Worm (Caenorhabditis elegans) whole organism, young adult: ENCODE data around the gene C25A8.1.

Experiments used
- C06A6.2 ChIP-seq: fragments of 200-800 bp; sonication (Bioruptor generic); conservative IDR thresholded peaks from 2 replicates; pipeline ENCODE4 v1.3.6; 2022; ENCODE audit warnings: missing genetic modification characterization, missing compliant biosample characterization
- F22D6.2 ChIP-seq: sonication (generic microtip); optimal IDR thresholded peaks from 2 replicates; lab custom pipeline; 2016; ENCODE audit warnings: mild to moderate bottlenecking, missing genetic modification characterization, missing compliant biosample characterization
- F52B5.7 ChIP-seq: sonication (generic microtip); optimal IDR thresholded peaks from 2 replicates; lab custom pipeline; 2016; ENCODE audit warnings: mild to moderate bottlenecking, missing genetic modification characterization, missing compliant biosample characterization
- F57C9.4 ChIP-seq: sonication (generic microtip); optimal IDR thresholded peaks from 2 replicates; lab custom pipeline; 2017; ENCODE audit warnings: mild to moderate bottlenecking, missing genetic modification characterization, missing compliant biosample characterization
- Y53F4B.3 ChIP-seq: fragments of 200-800 bp; sonication (Bioruptor generic); IDR thresholded peaks from 2 replicates; pipeline ENCODE4 v1.3.6; 2022; ENCODE audit warnings: missing genetic modification reagents, missing genetic modification characterization, missing compliant biosample characterization
- ama-1 ChIP-seq, 3 experiments: fragments of 150-350 bp in 1 of 3; sonication (generic microtip) in 2 of 3; optimal IDR thresholded peaks; 2 replicates each; lab custom pipeline; 2014 to 2018; ENCODE audit warnings: missing biosample characterization in 2 of 3, missing genetic modification characterization in 2 of 3, missing genetic modification reagents in 2 of 3
- aptf-3 ChIP-seq: fragments of 200-800 bp; sonication (Bioruptor generic); IDR thresholded peaks from 2 replicates; pipeline ENCODE4 v1.3.6; 2022; ENCODE audit warnings: missing genetic modification characterization, missing compliant biosample characterization
- atf-7 ChIP-seq: sonication (generic microtip); optimal IDR thresholded peaks from 2 replicates; lab custom pipeline; 2017; ENCODE audit warnings: mild to moderate bottlenecking, missing genetic modification characterization, missing compliant biosample characterization
- attf-3 ChIP-seq: fragments of 200-800 bp; sonication (Bioruptor generic); conservative IDR thresholded peaks from 2 replicates; pipeline ENCODE4 v1.3.6; 2022; ENCODE audit warnings: missing genetic modification reagents, missing genetic modification characterization, missing compliant biosample characterization
- ceh-100 ChIP-seq: fragments of 200-800 bp; sonication (Bioruptor generic); IDR thresholded peaks from 2 replicates; pipeline ENCODE4 v1.3.6; 2022; ENCODE audit warnings: missing genetic modification reagents, missing genetic modification characterization, missing compliant biosample characterization
- chd-7 ChIP-seq: sonication (generic microtip); optimal IDR thresholded peaks from 2 replicates; lab custom pipeline; 2016; ENCODE audit warnings: mild to moderate bottlenecking, missing genetic modification characterization, moderate library complexity, missing compliant biosample characterization
- die-1 ChIP-seq: sonication (generic microtip); optimal IDR thresholded peaks from 2 replicates; lab custom pipeline; 2016; ENCODE audit warnings: missing genotype, mild to moderate bottlenecking, missing genetic modification characterization, missing compliant biosample characterization
- efl-1 ChIP-seq: fragments of 150-350 bp; optimal IDR thresholded peaks from 2 replicates; lab custom pipeline; 2014; ENCODE audit warnings: missing biosample characterization, missing genetic modification reagents, missing genetic modification characterization
- ets-4 ChIP-seq: fragments of 200-800 bp; sonication (Bioruptor generic); optimal IDR thresholded peaks from 2 replicates; lab custom pipeline; 2018; ENCODE audit warnings: mild to moderate bottlenecking, missing genetic modification characterization, missing compliant biosample characterization
- fkh-3 ChIP-seq: sonication (generic microtip); optimal IDR thresholded peaks from 2 replicates; lab custom pipeline; 2016; ENCODE audit warnings: mild to moderate bottlenecking, missing genetic modification characterization, missing compliant biosample characterization
- gei-17 ChIP-seq: fragments of 200-800 bp; sonication (Bioruptor generic); optimal IDR thresholded peaks from 2 replicates; lab custom pipeline; 2018; ENCODE audit warnings: mild to moderate bottlenecking, missing genetic modification characterization, missing compliant biosample characterization
- him-1 ChIP-seq: sonication (generic microtip); optimal IDR thresholded peaks from 2 replicates; lab custom pipeline; 2016; ENCODE audit warnings: missing genotype, missing genetic modification reagents, missing genetic modification characterization, missing compliant biosample characterization
- lag-1 ChIP-seq: fragments of 200-800 bp; sonication (Bioruptor generic); IDR thresholded peaks from 2 replicates; pipeline ENCODE4 v1.3.6; 2022; ENCODE audit warnings: missing genetic modification reagents, missing genetic modification characterization, missing compliant biosample characterization
- lin-40 ChIP-seq: sonication (generic microtip); optimal IDR thresholded peaks from 2 replicates; lab custom pipeline; 2016; ENCODE audit warnings: missing genetic modification characterization, mild to moderate bottlenecking, missing compliant biosample characterization, missing genotype, missing genetic modification reagents
- lsl-1 ChIP-seq: fragments of 200-800 bp; sonication (Bioruptor generic); optimal IDR thresholded peaks from 2 replicates; lab custom pipeline; 2018; ENCODE audit warnings: mild to moderate bottlenecking, missing genetic modification characterization, moderate library complexity, missing compliant biosample characterization
- madf-6 ChIP-seq: fragments of 200-800 bp; sonication (Bioruptor generic); IDR thresholded peaks from 2 replicates; pipeline ENCODE4 v1.3.6; 2022; ENCODE audit warnings: missing genetic modification reagents, missing genetic modification characterization, missing compliant biosample characterization
- mxl-1 ChIP-seq: sonication (generic microtip); optimal IDR thresholded peaks from 2 replicates; lab custom pipeline; 2016; ENCODE audit warnings: missing genetic modification characterization, missing compliant biosample characterization
- nhr-120 ChIP-seq: fragments of 200-800 bp; sonication (Bioruptor generic); IDR thresholded peaks from 2 replicates; pipeline ENCODE4 v1.3.6; 2022; ENCODE audit warnings: missing genetic modification characterization, missing compliant biosample characterization
- rcor-1 ChIP-seq: fragments of 200-800 bp; sonication (Bioruptor generic); IDR thresholded peaks from 2 replicates; pipeline ENCODE4 v1.3.6; 2022; ENCODE audit warnings: missing genetic modification reagents, missing genetic modification characterization, missing compliant biosample characterization
- repo-1 ChIP-seq: sonication (generic microtip); optimal IDR thresholded peaks from 2 replicates; lab custom pipeline; 2017; ENCODE audit warnings: mild to moderate bottlenecking, missing genetic modification characterization, missing compliant biosample characterization
- rpc-1 ChIP-seq, 2 experiments: fragments of 150-350 bp in 1 of 2; sonication (generic microtip) in 1 of 2; optimal IDR thresholded peaks; 2 replicates each; lab custom pipeline; 2014 to 2018; ENCODE audit warnings: missing biosample characterization in 1 of 2, missing genetic modification characterization in 1 of 2, missing genetic modification reagents in 1 of 2, missing genotype in 1 of 2
- snpc-1.3 ChIP-seq: sonication (generic microtip); optimal IDR thresholded peaks from 2 replicates; lab custom pipeline; 2017; ENCODE audit warnings: missing genetic modification characterization, mild to moderate bottlenecking, missing compliant biosample characterization, antibody characterized with exemption, moderate library complexity, missing genotype, missing genetic modification reagents; ENCODE audit not compliant: insufficient read depth
- snpc-3.4 ChIP-seq: sonication (generic microtip); optimal IDR thresholded peaks from 2 replicates; lab custom pipeline; 2017; ENCODE audit warnings: missing genetic modification characterization, mild to moderate bottlenecking, missing compliant biosample characterization, antibody characterized with exemption, moderate library complexity, missing genotype, missing genetic modification reagents
- somi-1 ChIP-seq: fragments of 200-800 bp; sonication (Bioruptor generic); optimal IDR thresholded peaks from 2 replicates; lab custom pipeline; 2018; ENCODE audit warnings: mild to moderate bottlenecking, missing genetic modification characterization, missing compliant biosample characterization
- tbp1 ChIP-seq: fragments of 200-800 bp; sonication (Bioruptor generic); optimal IDR thresholded peaks from 2 replicates; lab custom pipeline; 2018; ENCODE audit warnings: mild to moderate bottlenecking, missing genetic modification characterization, missing compliant biosample characterization
- xnd-1 ChIP-seq: sonication (generic microtip); optimal IDR thresholded peaks from 2 replicates; lab custom pipeline; 2016; ENCODE audit warnings: missing genotype, missing genetic modification reagents, missing genetic modification characterization, missing compliant biosample characterization
- zim-3 ChIP-seq: sonication (generic microtip); optimal IDR thresholded peaks from 2 replicates; lab custom pipeline; 2017; ENCODE audit warnings: mild to moderate bottlenecking, missing genetic modification characterization, moderate library complexity, missing compliant biosample characterization
- ztf-26 ChIP-seq: sonication (generic microtip); optimal IDR thresholded peaks from 2 replicates; lab custom pipeline; 2017; ENCODE audit warnings: missing genetic modification characterization, missing compliant biosample characterization
- ztf-28 ChIP-seq: fragments of 200-800 bp; sonication (Bioruptor generic); IDR thresholded peaks from 2 replicates; pipeline ENCODE4 v1.3.6; 2022; ENCODE audit warnings: missing genetic modification reagents, missing genetic modification characterization, missing compliant biosample characterization
- ztf-6 ChIP-seq: fragments of 200-800 bp; sonication (Bioruptor generic); IDR thresholded peaks from 2 replicates; pipeline ENCODE4 v1.3.6; 2022; ENCODE audit warnings: missing genetic modification reagents, missing genetic modification characterization, missing compliant biosample characterization

C25A8.1 gene

DNA sequence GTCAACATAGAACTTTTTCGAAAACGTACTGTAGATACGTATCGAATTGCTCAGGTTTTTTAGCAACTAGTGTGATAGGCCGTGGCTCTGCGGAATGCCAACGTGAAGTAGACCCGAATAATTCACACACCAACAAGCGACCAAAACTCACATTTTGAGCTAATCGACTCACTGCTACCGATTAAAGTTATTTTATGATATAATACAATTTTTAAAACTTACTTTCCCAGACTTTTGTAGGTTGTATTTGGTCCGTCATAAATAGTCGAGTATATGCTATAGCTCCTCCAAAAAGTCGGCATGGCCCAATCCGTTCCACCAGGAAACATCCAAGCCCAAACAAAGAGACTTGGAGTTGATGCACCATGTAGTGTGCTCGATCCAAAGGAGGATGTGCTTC is at the start of gene C25A8.1:
TSS of gene C25A8.1 (plus strand) at position 301 of the 400 bp plus-strand sequence.
- TF ChIP-seq zim-3 (tag; lab: Kevin White, UChicago) (no peak), ztf-28 (GFP tag; lab: Robert Waterston, UW) (no peak), fkh-3 (tag; lab: Kevin White, UChicago) (no peak), atf-7 (tag; lab: Kevin White, UChicago) (no peak)

DNA sequence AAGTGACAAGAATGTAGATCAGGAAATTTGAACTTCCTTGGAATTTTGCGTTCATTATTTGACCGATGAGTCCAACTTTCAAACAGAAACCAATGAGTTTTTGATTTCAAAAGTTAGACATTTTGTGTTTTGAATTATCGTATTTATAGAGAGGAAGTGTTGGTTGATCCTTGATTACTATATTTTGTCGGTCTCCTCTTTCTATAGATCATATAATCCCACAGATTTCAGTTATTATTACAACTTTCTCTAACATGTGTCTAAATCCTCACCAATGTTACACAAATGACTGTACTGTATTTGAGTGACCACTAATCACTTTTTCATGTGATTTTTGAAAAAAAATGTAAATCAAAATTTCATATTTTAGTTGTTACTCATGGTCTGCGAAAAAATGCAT is 46.4 kb upstream of the C25A8.1 start, which contains the start of gene B0478.3:
TSS of gene B0478.3 (minus strand) at position 101 of the 400 bp plus-strand sequence.
- TF ChIP-seq rpc-1 (optimal IDR thresholded peaks at IDR 0.05; lab: Kevin White, UChicago) (no peak), rpc-1 (tag; optimal IDR thresholded peaks at IDR 0.05; lab: Kevin White, UChicago) (no peak), mxl-1 (tag; lab: Kevin White, UChicago) (no peak), attf-3 (GFP tag; lab: Robert Waterston, UW) (no peak)
- TF ChIP-seq, all 124 proteins: peak for 0

DNA sequence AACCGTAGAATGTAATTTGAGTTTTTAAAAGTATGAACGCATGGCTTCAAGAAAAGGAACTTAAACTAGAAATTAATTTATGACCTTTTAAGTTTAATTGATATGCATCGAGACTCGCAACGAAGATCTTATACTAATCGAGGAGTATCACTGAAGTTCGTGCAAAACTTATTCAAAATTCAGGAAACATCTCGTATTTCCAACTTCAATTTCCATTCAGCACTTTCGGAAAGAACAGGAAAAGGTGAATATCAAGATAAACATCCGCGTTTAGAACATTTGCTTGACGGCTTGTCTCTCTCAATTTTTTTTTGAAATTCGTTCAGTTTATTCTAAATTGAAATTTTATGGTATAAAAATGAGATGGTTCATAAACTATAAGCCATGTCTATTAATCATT is 45.7 kb upstream of the C25A8.1 start, which contains the start of gene ZK381.2:
TSS of gene ZK381.2 (plus strand) at position 301 of the 400 bp plus-strand sequence.
- TF ChIP-seq F22D6.2 = no peak
- no peak for TF ChIP-seq madf-6 (GFP tag; lab: Robert Waterston, UW)
- no peak for TF ChIP-seq gei-17 (GFP tag; lab: Kevin White, UChicago)
- no peak for TF ChIP-seq F57C9.4
- TF ChIP-seq somi-1 (GFP tag; lab: Kevin White, UChicago) = no peak
- TF ChIP-seq snpc-3.4 (tag; lab: Kevin White, UChicago) = no peak
- TF ChIP-seq nhr-120 (GFP tag; lab: Robert Waterston, UW) = no peak

DNA sequence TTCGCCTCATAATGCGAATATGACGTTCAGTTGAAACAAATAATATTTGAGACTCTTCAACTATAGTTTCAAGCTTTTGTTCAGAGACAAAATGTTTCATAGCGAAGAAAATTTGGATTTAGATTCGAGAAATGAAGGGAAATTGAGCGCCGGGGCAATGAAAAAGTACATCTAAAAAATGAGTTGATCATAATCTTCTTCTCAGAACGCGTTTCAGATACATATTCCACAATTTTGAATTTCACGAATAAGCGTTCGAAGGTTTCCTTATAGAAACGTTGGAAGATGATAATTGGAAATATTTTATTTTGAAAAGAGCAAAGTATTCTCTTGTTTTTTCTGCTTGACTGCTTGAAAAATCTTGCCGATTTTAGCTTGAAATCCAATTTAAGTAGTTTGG is 40.7 kb upstream of the C25A8.1 start, which contains the start of gene ZK381.8:
TSS of gene ZK381.8 (minus strand) at position 101 of the 400 bp plus-strand sequence.
- no peak for TF ChIP-seq mxl-1 (tag; lab: Kevin White, UChicago)
- no peak for TF ChIP-seq F52B5.7
- TF ChIP-seq rcor-1 (GFP tag; lab: Robert Waterston, UW) = no peak
- TF ChIP-seq lin-40 (tag; lab: Kevin White, UChicago) = no peak
- no peak for TF ChIP-seq xnd-1 (tag; lab: Kevin White, UChicago)
- TF ChIP-seq die-1 (tag; lab: Kevin White, UChicago) = no peak
- TF ChIP-seq snpc-1.3 (tag; lab: Kevin White, UChicago) = no peak

DNA sequence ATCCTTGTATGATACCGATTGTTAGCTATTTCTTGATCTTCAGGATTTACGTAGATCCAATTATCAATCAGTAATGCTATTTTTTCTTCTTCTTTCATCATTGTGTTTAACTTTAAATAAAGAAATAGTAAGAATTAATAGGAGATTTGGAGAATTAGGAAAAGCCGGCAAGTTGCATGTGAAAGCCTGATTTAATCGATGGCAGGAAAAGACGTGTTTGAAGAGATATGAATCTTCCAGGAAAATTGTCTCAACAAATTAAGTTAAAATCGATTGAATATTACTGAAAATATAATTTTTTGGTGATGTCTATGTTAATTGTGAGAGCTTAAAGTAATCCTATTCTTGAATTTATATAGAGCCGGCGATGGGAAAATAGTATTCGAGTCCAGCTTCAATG is 39.7 kb upstream of the C25A8.1 start, which contains the start of gene ZK381.62:
TSS of gene ZK381.62 (minus strand) at position 101 of the 400 bp plus-strand sequence.
- TF ChIP-seq tbp1 (GFP tag; lab: Kevin White, UChicago) (no peak), atf-7 (tag; lab: Kevin White, UChicago) (no peak), lag-1 (no peak), C06A6.2 (GFP tag; lab: Robert Waterston, UW) (no peak)

DNA sequence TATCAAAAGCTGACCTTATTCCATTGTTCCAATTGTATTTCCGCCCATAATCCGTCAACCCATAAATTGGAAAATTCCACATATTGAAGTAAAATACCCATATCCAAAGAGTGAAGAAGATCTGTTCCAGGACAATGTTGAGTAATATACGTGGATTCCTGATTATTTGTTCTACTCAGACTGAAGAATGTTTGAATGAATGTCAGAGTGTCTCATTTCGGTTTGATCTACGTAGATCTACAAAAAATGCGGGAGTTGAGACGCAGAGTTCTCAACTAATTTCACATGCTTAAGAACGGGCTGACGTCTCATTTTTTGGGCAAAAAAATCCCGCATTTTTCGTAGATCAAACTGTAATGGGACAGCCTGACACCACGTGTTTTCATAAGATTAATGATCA is 38.5 kb upstream of the C25A8.1 start, which contains the start of gene nhr-249:
TSS of gene nhr-249 (minus strand) at position 101 of the 400 bp plus-strand sequence.
- peak; percentile 22 for TF ChIP-seq efl-1 (GFP tag; lab: Kevin White, UChicago)
- TF ChIP-seq chd-7 = no peak

DNA sequence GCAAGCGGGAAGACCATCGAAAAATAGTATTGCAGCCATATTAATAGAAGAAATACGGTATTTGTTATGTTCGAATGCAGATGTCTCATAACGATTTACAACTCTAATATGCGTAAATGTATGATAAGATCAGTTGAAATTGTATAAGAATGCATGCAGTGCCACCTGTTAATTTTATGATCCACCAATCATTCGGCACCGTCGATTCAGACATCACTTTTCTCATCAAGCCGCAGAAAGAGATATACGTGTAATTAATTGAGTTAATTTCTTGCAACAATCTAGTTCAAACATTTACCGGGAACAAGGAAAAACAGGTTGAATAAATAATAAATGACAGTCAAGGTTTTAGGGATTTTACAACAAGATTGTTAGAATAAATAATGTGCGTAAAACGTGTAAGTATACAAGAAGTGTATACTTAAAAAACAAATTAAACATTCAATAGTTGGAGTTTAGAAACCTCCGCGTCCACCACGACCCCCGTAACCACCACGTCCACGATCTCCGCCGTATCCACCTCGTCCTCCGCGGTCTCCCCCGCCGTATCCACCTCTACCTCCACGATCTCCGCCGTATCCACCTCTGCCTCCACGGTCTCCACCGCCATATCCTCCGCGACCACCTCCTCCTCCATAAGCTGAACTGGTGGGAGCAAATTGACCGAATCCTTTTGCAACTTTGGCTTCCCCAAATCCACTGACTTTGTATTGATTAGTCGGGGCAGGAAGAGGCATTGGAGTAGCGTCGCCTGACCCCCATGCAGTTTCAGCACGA is 36.6 kb upstream of the C25A8.1 start:
- TF ChIP-seq ceh-100 (peak; percentile 58; the same call in 1 of the 2 replicates), ztf-26 (tag; lab: Kevin White, UChicago) (no peak), repo-1 (no peak), F22D6.2 (no peak), nhr-120 (GFP tag; lab: Robert Waterston, UW) (0 out of 2 replicates have a peak, but pooled peaks have one; percentile 5), lsl-1 (GFP tag; lab: Kevin White, UChicago) (peak; percentile 42), madf-6 (GFP tag; lab: Robert Waterston, UW) (peak; percentile 76), Y53F4B.3 (no peak), ztf-6 (GFP tag; lab: Robert Waterston, UW) (no peak), ets-4 (GFP tag; lab: Kevin White, UChicago) (no peak), aptf-3 (GFP tag; lab: Robert Waterston, UW) (no peak), ama-1 (optimal IDR thresholded peaks at IDR 0.05; lab: Kevin White, UChicago) (no peak), ama-1 (GFP tag; optimal IDR thresholded peaks at IDR 0.05; lab: Kevin White, UChicago) (peak; percentile 57 to 95), him-1 (tag; lab: Kevin White, UChicago) (peak; percentile 38)
